Worm (Caenorhabditis elegans): Measurements from ENCODE around the gene F13B12.7.

- no peak for TF ChIP-seq ztf-29 (GFP tag; IDR thresholded peaks at IDR 0.05)
- TF ChIP-seq flt-1 (GFP tag; IDR thresholded peaks at IDR 0.05): no peak
- TF ChIP-seq tab-1 (GFP tag; IDR thresholded peaks at IDR 0.05): no peak
- TF ChIP-seq ztf-23 (GFP tag; IDR thresholded peaks at IDR 0.05): no peak
- no peak for TF ChIP-seq cog-1 (tag; optimal IDR thresholded peaks at IDR 0.05)
- no peak for TF ChIP-seq T22C8.4 (GFP tag; IDR thresholded peaks at IDR 0.05)
These were observed 31.6 kb downstream of the F13B12.7 start for ce11 chrIV:10475234-10475633.

Measured in whole organism, midembryonic.